Worm (Caenorhabditis elegans) whole organism, young adult: Measurements from ENCODE around the gene cnt-2.

Experiments used
- B0019.2 ChIP-seq: fragments of 200-800 bp; sonication (Bioruptor generic); conservative IDR thresholded peaks from 2 replicates; pipeline ENCODE4 v1.3.6; 2022; ENCODE audit warnings: missing genetic modification reagents, missing genetic modification characterization, missing compliant biosample characterization
- F10E7.11 ChIP-seq: sonication (generic microtip); optimal IDR thresholded peaks from 2 replicates; lab custom pipeline; 2017; ENCODE audit warnings: mild to moderate bottlenecking, missing genetic modification characterization, moderate library complexity, missing compliant biosample characterization
- F22D6.2 ChIP-seq: sonication (generic microtip); optimal IDR thresholded peaks from 2 replicates; lab custom pipeline; 2016; ENCODE audit warnings: mild to moderate bottlenecking, missing genetic modification characterization, missing compliant biosample characterization
- F39B2.1 ChIP-seq: fragments of 200-800 bp; sonication (Bioruptor generic); IDR thresholded peaks from 2 replicates; pipeline ENCODE4 v1.3.6; 2022; ENCODE audit warnings: missing genetic modification reagents, missing genetic modification characterization, missing compliant biosample characterization
- F49E8.2 ChIP-seq: sonication (generic microtip); optimal IDR thresholded peaks from 3 replicates; lab custom pipeline; 2017; ENCODE audit warnings: missing genetic modification characterization, mild to moderate bottlenecking, missing compliant biosample characterization, antibody characterized with exemption, moderate library complexity; ENCODE audit not compliant: insufficient read depth
- F55B11.4 ChIP-seq: sonication (generic microtip); optimal IDR thresholded peaks from 2 replicates; lab custom pipeline; 2016; ENCODE audit warnings: missing compliant biosample characterization, missing genetic modification characterization, borderline replicate concordance; ENCODE audit not compliant: insufficient read depth
- Y79H2A.3 ChIP-seq: fragments of 200-800 bp; sonication (Bioruptor generic); conservative IDR thresholded peaks from 2 replicates; pipeline ENCODE4 v1.3.6; 2022; ENCODE audit warnings: missing genetic modification reagents, missing genetic modification characterization, missing compliant biosample characterization
- Y95B8A.8 ChIP-seq: fragments of 200-800 bp; sonication (Bioruptor generic); IDR thresholded peaks from 2 replicates; pipeline ENCODE4 v1.3.6; 2022; ENCODE audit warnings: missing genetic modification reagents, missing genetic modification characterization, missing compliant biosample characterization
- aptf-2 ChIP-seq: fragments of 200-800 bp; sonication (Bioruptor generic); conservative IDR thresholded peaks from 2 replicates; pipeline ENCODE4 v1.3.6; 2022; ENCODE audit warnings: missing genetic modification reagents, missing genetic modification characterization, missing compliant biosample characterization
- attf-5 ChIP-seq: fragments of 200-800 bp; sonication (Bioruptor generic); optimal IDR thresholded peaks from 2 replicates; lab custom pipeline; 2018; ENCODE audit warnings: mild to moderate bottlenecking, missing genetic modification characterization, missing compliant biosample characterization
- attf-6 ChIP-seq: fragments of 200-800 bp; sonication (Bioruptor generic); IDR thresholded peaks from 2 replicates; pipeline ENCODE4 v1.3.6; 2022; ENCODE audit warnings: missing genetic modification reagents, missing genetic modification characterization, missing compliant biosample characterization
- ccch-3 ChIP-seq: fragments of 200-800 bp; sonication (Bioruptor generic); optimal IDR thresholded peaks from 2 replicates; lab custom pipeline; 2018; ENCODE audit warnings: mild to moderate bottlenecking, missing genetic modification characterization, missing compliant biosample characterization
- cebp-1 ChIP-seq, 2 experiments: fragments of 200-800 bp in 1 of 2; sonication (Bioruptor generic) in 1 of 2; sonication (generic microtip) in 1 of 2; IDR thresholded peaks in 1 of 2; optimal IDR thresholded peaks in 1 of 2; 2 replicates each; pipeline versions ENCODE4 v1.3.6 to Lab custom; 2017 to 2022; ENCODE audit warnings: missing compliant biosample characterization in 2 of 2, missing genetic modification characterization in 2 of 2, mild to moderate bottlenecking in 1 of 2, missing genetic modification reagents in 1 of 2, moderate library complexity in 1 of 2
- cebp-2 ChIP-seq: fragments of 200-800 bp; sonication (Bioruptor generic); IDR thresholded peaks from 2 replicates; pipeline ENCODE4 v1.3.6; 2022; ENCODE audit warnings: missing genetic modification characterization, missing compliant biosample characterization
- ceh-100 ChIP-seq: fragments of 200-800 bp; sonication (Bioruptor generic); IDR thresholded peaks from 2 replicates; pipeline ENCODE4 v1.3.6; 2022; ENCODE audit warnings: missing genetic modification reagents, missing genetic modification characterization, missing compliant biosample characterization
- ceh-27 ChIP-seq: fragments of 200-800 bp; sonication (Bioruptor generic); optimal IDR thresholded peaks from 2 replicates; lab custom pipeline; 2018; ENCODE audit warnings: mild to moderate bottlenecking, missing genetic modification characterization, moderate library complexity, missing compliant biosample characterization
- ceh-40 ChIP-seq: fragments of 200-800 bp; sonication (Bioruptor generic); IDR thresholded peaks from 2 replicates; pipeline ENCODE4 v1.3.6; 2022; ENCODE audit warnings: missing genetic modification characterization, missing compliant biosample characterization
- ceh-58 ChIP-seq: fragments of 200-800 bp; sonication (Bioruptor generic); IDR thresholded peaks from 2 replicates; pipeline ENCODE4 v1.3.6; 2022; ENCODE audit warnings: missing genetic modification characterization, missing compliant biosample characterization
- egl-18 ChIP-seq: fragments of 200-800 bp; sonication (Bioruptor generic); IDR thresholded peaks from 2 replicates; pipeline ENCODE4 v1.3.6; 2022; ENCODE audit warnings: missing genetic modification reagents, missing genetic modification characterization, missing compliant biosample characterization
- egl-44 ChIP-seq: fragments of 200-800 bp; sonication (Bioruptor generic); IDR thresholded peaks from 2 replicates; pipeline ENCODE4 v1.3.6; 2022; ENCODE audit warnings: missing genetic modification reagents, missing genetic modification characterization, missing compliant biosample characterization
- hlh-12 ChIP-seq: sonication (generic microtip); optimal IDR thresholded peaks from 2 replicates; lab custom pipeline; 2016; ENCODE audit warnings: missing genetic modification characterization, missing compliant biosample characterization
- hrde-1 ChIP-seq: sonication (generic microtip); optimal IDR thresholded peaks from 2 replicates; lab custom pipeline; 2016; ENCODE audit warnings: missing genetic modification characterization, mild to moderate bottlenecking, missing compliant biosample characterization, moderate library complexity, missing genotype, missing genetic modification reagents, borderline replicate concordance
- hsf-1 ChIP-seq: fragments of 200-800 bp; sonication (Bioruptor generic); IDR thresholded peaks from 2 replicates; pipeline ENCODE4 v1.3.6; 2022; ENCODE audit warnings: missing genetic modification reagents, missing genetic modification characterization, missing compliant biosample characterization
- lag-1 ChIP-seq: fragments of 200-800 bp; sonication (Bioruptor generic); IDR thresholded peaks from 2 replicates; pipeline ENCODE4 v1.3.6; 2022; ENCODE audit warnings: missing genetic modification reagents, missing genetic modification characterization, missing compliant biosample characterization
- let-526 ChIP-seq: fragments of 200-800 bp; sonication (Bioruptor generic); IDR thresholded peaks from 2 replicates; pipeline ENCODE4 v1.3.6; 2022; ENCODE audit warnings: missing genetic modification reagents, missing genetic modification characterization, missing compliant biosample characterization
- lin-26 ChIP-seq: fragments of 200-800 bp; sonication (Bioruptor generic); IDR thresholded peaks from 2 replicates; pipeline ENCODE4 v1.3.6; 2022; ENCODE audit warnings: missing genetic modification reagents, missing genetic modification characterization, missing compliant biosample characterization
- lin-54 ChIP-seq: fragments of 200-800 bp; sonication (Bioruptor generic); optimal IDR thresholded peaks from 2 replicates; lab custom pipeline; 2018; ENCODE audit warnings: mild to moderate bottlenecking, missing genetic modification characterization, missing compliant biosample characterization
- lsy-27 ChIP-seq: sonication (generic microtip); optimal IDR thresholded peaks from 2 replicates; lab custom pipeline; 2017; ENCODE audit warnings: missing genetic modification characterization, mild to moderate bottlenecking, missing compliant biosample characterization, antibody characterized with exemption, missing genotype, borderline replicate concordance; ENCODE audit not compliant: insufficient read depth
- madf-10 ChIP-seq: sonication (generic microtip); optimal IDR thresholded peaks from 2 replicates; lab custom pipeline; 2016; ENCODE audit warnings: mild to moderate bottlenecking, missing genetic modification characterization, missing compliant biosample characterization
- madf-6 ChIP-seq: fragments of 200-800 bp; sonication (Bioruptor generic); IDR thresholded peaks from 2 replicates; pipeline ENCODE4 v1.3.6; 2022; ENCODE audit warnings: missing genetic modification reagents, missing genetic modification characterization, missing compliant biosample characterization
- mcd-1 ChIP-seq: fragments of 200-800 bp; sonication (Bioruptor generic); IDR thresholded peaks from 2 replicates; pipeline ENCODE4 v1.3.6; 2022; ENCODE audit warnings: missing genetic modification reagents, missing genetic modification characterization, missing compliant biosample characterization
- mxl-1 ChIP-seq: sonication (generic microtip); optimal IDR thresholded peaks from 2 replicates; lab custom pipeline; 2016; ENCODE audit warnings: missing genetic modification characterization, missing compliant biosample characterization
- nfya-2 ChIP-seq: fragments of 200-800 bp; sonication (Bioruptor generic); IDR thresholded peaks from 2 replicates; pipeline ENCODE4 v1.3.6; 2022; ENCODE audit warnings: missing genetic modification reagents, missing genetic modification characterization, missing compliant biosample characterization
- nhr-27 ChIP-seq: fragments of 200-800 bp; sonication (Bioruptor generic); optimal IDR thresholded peaks from 2 replicates; lab custom pipeline; 2018; ENCODE audit warnings: mild to moderate bottlenecking, missing genetic modification characterization, moderate library complexity, missing compliant biosample characterization
- nhr-80 ChIP-seq: sonication (generic microtip); optimal IDR thresholded peaks from 2 replicates; lab custom pipeline; 2016; ENCODE audit warnings: missing genetic modification characterization, missing compliant biosample characterization
- nhr-90 ChIP-seq: sonication (generic microtip); optimal IDR thresholded peaks from 2 replicates; lab custom pipeline; 2016; ENCODE audit warnings: missing genotype, mild to moderate bottlenecking, missing genetic modification characterization, missing compliant biosample characterization
- rec-8 ChIP-seq, 2 experiments: sonication (generic microtip); optimal IDR thresholded peaks; 2 replicates each; lab custom pipeline; 2016; ENCODE audit warnings: mild to moderate bottlenecking in 2 of 2, missing genetic modification characterization in 2 of 2, missing genetic modification reagents in 2 of 2, missing genotype in 2 of 2, missing biosample characterization in 1 of 2, missing compliant biosample characterization in 1 of 2, moderate library complexity in 1 of 2
- repo-1 ChIP-seq: sonication (generic microtip); optimal IDR thresholded peaks from 2 replicates; lab custom pipeline; 2017; ENCODE audit warnings: mild to moderate bottlenecking, missing genetic modification characterization, missing compliant biosample characterization
- rpc-1 ChIP-seq, 2 experiments: fragments of 150-350 bp in 1 of 2; sonication (generic microtip) in 1 of 2; optimal IDR thresholded peaks; 2 replicates each; lab custom pipeline; 2014 to 2018; ENCODE audit warnings: missing biosample characterization in 1 of 2, missing genetic modification characterization in 1 of 2, missing genetic modification reagents in 1 of 2, missing genotype in 1 of 2
- snpc-1.1 ChIP-seq: sonication (generic microtip); optimal IDR thresholded peaks from 2 replicates; lab custom pipeline; 2017; ENCODE audit warnings: missing genetic modification characterization, mild to moderate bottlenecking, missing compliant biosample characterization, antibody characterized with exemption, moderate library complexity, missing genotype, missing genetic modification reagents; ENCODE audit not compliant: insufficient read depth
- sptf-2 ChIP-seq: fragments of 200-800 bp; sonication (Bioruptor generic); optimal IDR thresholded peaks from 2 replicates; lab custom pipeline; 2018; ENCODE audit warnings: mild to moderate bottlenecking, missing genetic modification characterization, missing compliant biosample characterization
- tbp1 ChIP-seq: fragments of 200-800 bp; sonication (Bioruptor generic); optimal IDR thresholded peaks from 2 replicates; lab custom pipeline; 2018; ENCODE audit warnings: mild to moderate bottlenecking, missing genetic modification characterization, missing compliant biosample characterization
- unc-130 ChIP-seq: sonication (generic microtip); optimal IDR thresholded peaks from 2 replicates; lab custom pipeline; 2016; ENCODE audit warnings: missing genetic modification reagents, missing genetic modification characterization, missing compliant biosample characterization
- unc-62 ChIP-seq: fragments of 150-350 bp; optimal IDR thresholded peaks from 2 replicates; lab custom pipeline; 2014; ENCODE audit warnings: missing biosample characterization, missing genetic modification reagents, missing genetic modification characterization
- ztf-22 ChIP-seq: fragments of 200-800 bp; sonication (Bioruptor generic); optimal IDR thresholded peaks from 2 replicates; lab custom pipeline; 2018; ENCODE audit warnings: mild to moderate bottlenecking, missing genetic modification characterization, moderate library complexity, missing compliant biosample characterization

Gene cnt-2

DNA sequence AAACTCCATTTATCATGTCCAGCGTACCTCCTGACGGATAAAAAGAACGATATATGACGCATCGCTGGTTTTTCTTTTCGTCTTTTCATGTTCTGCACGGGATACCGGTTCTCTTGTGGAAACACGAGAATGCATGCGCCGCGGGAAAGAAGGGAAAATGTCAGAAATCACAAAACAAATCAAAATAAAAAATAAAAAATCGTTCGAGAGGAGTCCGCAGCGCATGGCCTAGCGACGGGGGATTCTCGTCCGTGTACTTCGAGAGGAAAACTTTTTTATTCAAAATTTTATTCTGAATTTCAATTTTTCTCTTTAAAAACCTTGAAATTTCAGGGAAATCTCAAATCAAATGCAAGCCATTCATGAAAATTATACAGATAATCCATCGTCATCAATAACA lies 33.6 kb upstream of the cnt-2 start, which contains the start of the genes lron-10 and hpr-9 (continued):
- TF ChIP-seq unc-130 (GFP tag; lab: Kevin White, UChicago): peak; percentile 78
- no peak for TF ChIP-seq ceh-40
- peak; percentile 23; the same call in 1 of the 2 replicates for TF ChIP-seq ceh-100 (GFP tag; lab: Robert Waterston, UW)
- peak; percentile 23 for TF ChIP-seq repo-1 (tag; lab: Kevin White, UChicago)
- peak; percentile 14 for TF ChIP-seq hrde-1
- no peak for TF ChIP-seq cebp-1 (GFP tag; IDR thresholded peaks at IDR 0.05; lab: Robert Waterston, UW)
- TF ChIP-seq cebp-1 (tag; optimal IDR thresholded peaks at IDR 0.05; lab: Kevin White, UChicago): peak; percentile 63
- peak; percentile 73 for TF ChIP-seq madf-10
- peak; percentile 82 for TF ChIP-seq mcd-1 (GFP tag; lab: Robert Waterston, UW)
- TF ChIP-seq attf-5 (GFP tag; lab: Kevin White, UChicago): peak; percentile 66
- TF ChIP-seq attf-6: no peak
- TF ChIP-seq snpc-1.1: no peak
- peak; percentile 72 for TF ChIP-seq F22D6.2
- peak; percentile 66; the same call in 1 of the 2 replicates for TF ChIP-seq B0019.2 (GFP tag; lab: Robert Waterston, UW)
- peak; percentile 6 for TF ChIP-seq ccch-3 (GFP tag; lab: Kevin White, UChicago)
- TF ChIP-seq egl-18 (GFP tag; lab: Robert Waterston, UW): 0 out of 2 replicates have a peak, but pooled peaks have one; percentile 23
- TF ChIP-seq nhr-27: peak; percentile 45
- no peak for TF ChIP-seq lsy-27 (tag; lab: Kevin White, UChicago)
- peak; percentile 78 for TF ChIP-seq madf-6

DNA sequence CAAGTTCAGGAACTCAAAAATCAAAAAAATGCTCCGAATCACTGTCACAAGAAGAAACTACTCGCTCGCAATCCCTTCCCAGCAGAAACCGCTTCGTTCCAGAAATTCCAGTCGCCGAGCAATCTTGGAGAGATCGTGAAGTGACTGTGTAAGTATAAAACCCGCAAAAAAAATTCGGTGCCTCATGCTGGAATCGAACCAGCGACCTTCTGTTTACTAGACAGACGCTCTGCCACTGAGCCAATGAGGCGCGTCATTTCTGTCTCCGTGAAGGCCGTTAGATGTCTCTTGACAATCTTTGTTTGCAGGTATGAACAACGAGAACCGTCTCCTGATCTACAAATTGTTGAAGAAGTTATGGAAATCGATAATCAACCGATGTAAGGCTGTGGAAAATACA lies 30.3 kb upstream of the cnt-2 start:
- TF ChIP-seq unc-62 (GFP tag; lab: Kevin White, UChicago): no peak
- 0 out of 2 replicates have a peak, but pooled peaks have one; percentile 8 for TF ChIP-seq nfya-2
- TF ChIP-seq F55B11.4 (tag; lab: Kevin White, UChicago): no peak
- TF ChIP-seq mxl-1 (tag; lab: Kevin White, UChicago): peak; percentile 52
- TF ChIP-seq cebp-1 (GFP tag; IDR thresholded peaks at IDR 0.05; lab: Robert Waterston, UW): 0 out of 2 replicates have a peak, but pooled peaks have one; percentile 17
- peak; percentile 61 for TF ChIP-seq cebp-1 (tag; optimal IDR thresholded peaks at IDR 0.05; lab: Kevin White, UChicago)
- TF ChIP-seq F49E8.2: peak; percentile 73
- TF ChIP-seq F39B2.1 (GFP tag; lab: Robert Waterston, UW): no peak
- TF ChIP-seq madf-10: peak; percentile 39
- peak; percentile 85 for TF ChIP-seq sptf-2 (GFP tag; lab: Kevin White, UChicago)
- peak; percentile 53; the same call in 1 of the 2 replicates for TF ChIP-seq hsf-1 (GFP tag; lab: Robert Waterston, UW)
- no peak for TF ChIP-seq F22D6.2
- peak; percentile 58 for TF ChIP-seq attf-5 (GFP tag; lab: Kevin White, UChicago)
- TF ChIP-seq tbp1 (GFP tag; lab: Kevin White, UChicago): peak; percentile 99
- peak; percentile 71 for TF ChIP-seq rpc-1 (optimal IDR thresholded peaks at IDR 0.05; lab: Kevin White, UChicago)
- TF ChIP-seq rpc-1 (tag; optimal IDR thresholded peaks at IDR 0.05; lab: Kevin White, UChicago): peak; percentile 85
- TF ChIP-seq nhr-80 (tag; lab: Kevin White, UChicago): peak; percentile 15
- peak; percentile 97 for TF ChIP-seq lin-26
- TF ChIP-seq hlh-12 (tag; lab: Kevin White, UChicago): no peak
- TF ChIP-seq cebp-2 (GFP tag; lab: Robert Waterston, UW): 0 out of 2 replicates have a peak, but pooled peaks have one; percentile 45
- peak; percentile 45 for TF ChIP-seq lin-54 (GFP tag; lab: Kevin White, UChicago)
- no peak for TF ChIP-seq aptf-2
- TF ChIP-seq let-526 (GFP tag; lab: Robert Waterston, UW): peak; percentile 66; the same call in 1 of the 2 replicates
- TF ChIP-seq nhr-27: peak; percentile 23
- TF ChIP-seq Y95B8A.8 (GFP tag; lab: Robert Waterston, UW): no peak
- peak; percentile 89 for TF ChIP-seq egl-44
- no peak for TF ChIP-seq lag-1 (GFP tag; lab: Robert Waterston, UW)
- 0 out of 2 replicates have a peak, but pooled peaks have one; percentile 59 for TF ChIP-seq Y79H2A.3 (GFP tag; lab: Robert Waterston, UW)
- TF ChIP-seq rec-8 (tag; optimal IDR thresholded peaks at IDR 0.05; lab: Kevin White, UChicago): peak; percentile 59 to 73
- peak; percentile 51 for TF ChIP-seq F10E7.11 (tag; lab: Kevin White, UChicago)
- TF ChIP-seq nhr-90 (tag; lab: Kevin White, UChicago): peak; percentile 75
- TF ChIP-seq ceh-58: peak; percentile 80; the same call in 1 of the 2 replicates
- no peak for TF ChIP-seq ztf-22 (GFP tag; lab: Kevin White, UChicago)
- peak; percentile 60 for TF ChIP-seq ceh-27 (GFP tag; lab: Kevin White, UChicago)
